Fruit fly (Drosophila melanogaster) whole organism, wandering third instar larva: ENCODE results near the gene Uch-L5.

Source experiments
- Abd-B ChIP-seq: fragments of >200 bp; optimal IDR thresholded peaks from 2 replicates; lab custom pipeline; 2017; ENCODE audit warnings: missing biosample characterization, missing genetic modification characterization
- Dfd ChIP-seq: fragments of >200 bp; optimal IDR thresholded peaks from 2 replicates; lab custom pipeline; 2017; ENCODE audit warnings: missing biosample characterization, missing genetic modification characterization
- Dif ChIP-seq: fragments of 200-275, 200-300 bp; sonication (Bioruptor generic); optimal IDR thresholded peaks from 2 replicates; lab custom pipeline; 2018; ENCODE audit warnings: missing biosample characterization, missing genetic modification characterization; ENCODE audit not compliant: partially characterized antibody
- HLH106 ChIP-seq: fragments of 200-800 bp; optimal IDR thresholded peaks from 3 replicates; lab custom pipeline; 2019; ENCODE audit warnings: missing biosample characterization, mild to moderate bottlenecking, missing genetic modification characterization, moderate library complexity
- Myc ChIP-seq: fragments of >200 bp; optimal IDR thresholded peaks from 2 replicates; lab custom pipeline; 2017
- OdsH ChIP-seq: fragments of 200-800 bp; sonication (Bioruptor generic); optimal IDR thresholded peaks from 2 replicates; lab custom pipeline; 2016; ENCODE audit warnings: missing biosample characterization, mild to moderate bottlenecking, missing genetic modification characterization
- br ChIP-seq: fragments of 200-800 bp; sonication (Bioruptor generic); optimal IDR thresholded peaks from 2 replicates; lab custom pipeline; 2016; ENCODE audit warnings: missing biosample characterization, missing genetic modification characterization
- foxo ChIP-seq, 2 experiments: fragments of 200-800 bp; sonication (Bioruptor generic); optimal IDR thresholded peaks; 2 replicates in 1 of 2; 3 replicates in 1 of 2; lab custom pipeline; 2016 to 2017; ENCODE audit warnings: missing biosample characterization in 2 of 2, missing genetic modification characterization in 2 of 2
- pan ChIP-seq: fragments of >200 bp; optimal IDR thresholded peaks from 2 replicates; lab custom pipeline; 2017
- rgr ChIP-seq: fragments of 200-800 bp; sonication (Bioruptor generic); optimal IDR thresholded peaks from 3 replicates; lab custom pipeline; 2016; ENCODE audit warnings: missing biosample characterization, mild to moderate bottlenecking, missing genetic modification characterization
- usp ChIP-seq: fragments of >200 bp; optimal IDR thresholded peaks from 2 replicates; lab custom pipeline; 2017; ENCODE audit warnings: missing biosample characterization, missing genetic modification characterization

dm6 chr3L:9502294-9502693, 25.5 kb upstream of the Uch-L5 start:
- no peak for TF ChIP-seq Dif (GFP tag; lab: Kevin White, UChicago)
- TF ChIP-seq pan (lab: Kevin White, UChicago): no peak
- TF ChIP-seq OdsH (GFP tag; lab: Kevin White, UChicago): no peak
- no peak for TF ChIP-seq Dfd
- TF ChIP-seq br (GFP tag; lab: Kevin White, UChicago): no peak
- TF ChIP-seq HLH106: no peak
- TF ChIP-seq usp (GFP tag; lab: Kevin White, UChicago): no peak
- TF ChIP-seq rgr (GFP tag; lab: Kevin White, UChicago): no peak
- no peak for TF ChIP-seq Abd-B
- no peak for TF ChIP-seq foxo (GFP tag; optimal IDR thresholded peaks at IDR 0.05; lab: Kevin White, UChicago)
- TF ChIP-seq Myc (lab: Kevin White, UChicago): no peak
